Fruit fly (Drosophila melanogaster) whole organism, embryonic: Measurements from ENCODE around the gene dar1.
A peak's percentile ranks its signal among the peaks of the same experiment; 100 is the strongest.

Experiments
- Ada2b ChIP-seq: fragments of 200-800 bp; sonication (Bioruptor generic); IDR thresholded peaks from 2 replicates; pipeline ENCODE4 v1.3.6; 2022; ENCODE audit warnings: missing biosample characterization, missing genetic modification characterization
- BtbVII ChIP-seq: fragments of 200-800 bp; sonication (Bioruptor generic); optimal IDR thresholded peaks from 3 replicates; lab custom pipeline; 2017; ENCODE audit warnings: missing biosample characterization, mild to moderate bottlenecking, missing genetic modification characterization
- CG10274 ChIP-seq: fragments of 200-800 bp; sonication (Bioruptor generic); optimal IDR thresholded peaks from 3 replicates; lab custom pipeline; 2017; ENCODE audit warnings: missing biosample characterization, mild to moderate bottlenecking, missing genetic modification characterization
- CG11247 ChIP-seq: fragments of 200-800 bp; sonication (Bioruptor generic); IDR thresholded peaks from 2 replicates; pipeline ENCODE4 v1.3.6; 2022; ENCODE audit warnings: missing biosample characterization, missing genetic modification characterization
- CG11504 ChIP-seq: fragments of 200-800 bp; sonication (Bioruptor generic); optimal IDR thresholded peaks from 3 replicates; lab custom pipeline; 2019; ENCODE audit warnings: missing biosample characterization, mild to moderate bottlenecking, missing genetic modification characterization, moderate library complexity
- CG12219 ChIP-seq: fragments of 200-800 bp; sonication (Bioruptor generic); optimal IDR thresholded peaks from 3 replicates; lab custom pipeline; 2018; ENCODE audit warnings: missing biosample characterization, mild to moderate bottlenecking, missing genetic modification characterization
- CG12769 ChIP-seq: fragments of 200-800 bp; sonication (Bioruptor generic); optimal IDR thresholded peaks from 2 replicates; lab custom pipeline; 2019; ENCODE audit warnings: missing biosample characterization, mild to moderate bottlenecking, missing genetic modification characterization, moderate library complexity
- CG13624 ChIP-seq: fragments of 200-800 bp; sonication (Bioruptor generic); optimal IDR thresholded peaks from 2 replicates; lab custom pipeline; 2016; ENCODE audit warnings: missing biosample characterization, missing genetic modification characterization
- CG15514 ChIP-seq: fragments of 200-800 bp; sonication (Bioruptor generic); optimal IDR thresholded peaks from 3 replicates; lab custom pipeline; 2017; ENCODE audit warnings: missing biosample characterization, missing genetic modification characterization, mild to moderate bottlenecking, moderate library complexity, missing genetic modification reagents
- CG17361 ChIP-seq: fragments of 200-800 bp; sonication (Bioruptor generic); IDR thresholded peaks from 3 replicates; pipeline ENCODE4 v1.3.6; 2022; ENCODE audit warnings: missing biosample characterization, missing genetic modification characterization
- CG17802 ChIP-seq: fragments of 200-800 bp; sonication (Bioruptor generic); optimal IDR thresholded peaks from 2 replicates; lab custom pipeline; 2018; ENCODE audit warnings: missing biosample characterization, mild to moderate bottlenecking, missing genetic modification characterization, moderate library complexity
- CG1792 ChIP-seq: fragments of 200-800 bp; sonication (Bioruptor generic); optimal IDR thresholded peaks from 2 replicates; lab custom pipeline; 2016; ENCODE audit warnings: missing biosample characterization, missing genetic modification characterization
- CG2202 ChIP-seq: fragments of 200-800 bp; sonication (Bioruptor generic); optimal IDR thresholded peaks from 2 replicates; lab custom pipeline; 2018; ENCODE audit warnings: missing biosample characterization, mild to moderate bottlenecking, missing genetic modification characterization
- CG2712 ChIP-seq: fragments of 200-800 bp; optimal IDR thresholded peaks from 3 replicates; lab custom pipeline; 2019; ENCODE audit warnings: missing biosample characterization, mild to moderate bottlenecking, missing genetic modification characterization, moderate library complexity
- CG4282 ChIP-seq: fragments of 200-800 bp; sonication (Bioruptor generic); optimal IDR thresholded peaks from 2 replicates; lab custom pipeline; 2016; ENCODE audit warnings: missing biosample characterization, missing genetic modification characterization
- CG4404 ChIP-seq: fragments of 200-800 bp; sonication (Bioruptor generic); IDR thresholded peaks from 2 replicates; pipeline ENCODE4 v1.3.6; 2022; ENCODE audit warnings: missing biosample characterization, missing genetic modification characterization
- CG4820 ChIP-seq: fragments of 200-800 bp; sonication (Bioruptor generic); optimal IDR thresholded peaks from 3 replicates; lab custom pipeline; 2016; ENCODE audit warnings: missing biosample characterization, missing genetic modification characterization
- CG5953 ChIP-seq: fragments of 200-800 bp; sonication (Bioruptor generic); IDR thresholded peaks from 2 replicates; pipeline ENCODE4 v1.3.6; 2022; ENCODE audit warnings: missing biosample characterization, missing genetic modification characterization
- CG6272 ChIP-seq: fragments of 200-800 bp; sonication (Bioruptor generic); IDR thresholded peaks from 2 replicates; pipeline ENCODE4 v1.3.6; 2022; ENCODE audit warnings: missing biosample characterization, missing genetic modification characterization
- CG7786 ChIP-seq: fragments of 200-800 bp; sonication (Bioruptor generic); optimal IDR thresholded peaks from 2 replicates; lab custom pipeline; 2016; ENCODE audit warnings: missing biosample characterization, missing genetic modification characterization
- CG7963 ChIP-seq: fragments of 200-800 bp; sonication (Bioruptor generic); IDR thresholded peaks from 3 replicates; pipeline ENCODE4 v1.3.6; 2022; ENCODE audit warnings: missing biosample characterization, missing genetic modification characterization; ENCODE audit not compliant: partially characterized antibody
- Dfd ChIP-seq, 2 experiments: fragments of >200 bp; optimal IDR thresholded peaks; 2 replicates each; lab custom pipeline; 2017; ENCODE audit warnings: missing biosample characterization in 2 of 2, missing genetic modification characterization in 2 of 2
- Dp ChIP-seq: fragments of 200-800 bp; sonication (Bioruptor generic); optimal IDR thresholded peaks from 2 replicates; lab custom pipeline; 2018; ENCODE audit warnings: missing biosample characterization, mild to moderate bottlenecking, missing genetic modification characterization, moderate library complexity
- HLH3B ChIP-seq: fragments of 200-800 bp; sonication (Bioruptor generic); IDR thresholded peaks from 2 replicates; pipeline ENCODE4 v1.3.6; 2022; ENCODE audit warnings: missing biosample characterization, missing genetic modification characterization
- Hmr ChIP-seq: fragments of 200-800 bp; sonication (Bioruptor generic); optimal IDR thresholded peaks from 3 replicates; lab custom pipeline; 2017; ENCODE audit warnings: mild to moderate bottlenecking, missing biosample characterization, missing genetic modification reagents, missing genetic modification characterization
- Hr78 ChIP-seq, 2 experiments: fragments of 200-800 bp in 1 of 2; fragments of >200 bp in 1 of 2; sonication (Bioruptor generic) in 1 of 2; optimal IDR thresholded peaks; 2 replicates each; lab custom pipeline; 2017 to 2019; ENCODE audit warnings: missing biosample characterization in 2 of 2, missing genetic modification characterization in 2 of 2, mild to moderate bottlenecking in 1 of 2, moderate library complexity in 1 of 2
- Max ChIP-seq: fragments of 200-800 bp; sonication (Bioruptor generic); optimal IDR thresholded peaks from 2 replicates; lab custom pipeline; 2016; ENCODE audit warnings: missing biosample characterization, mild to moderate bottlenecking, missing genetic modification characterization
- Med ChIP-seq: fragments of 200-800 bp; sonication (Bioruptor generic); peaks from one replicate; lab custom pipeline; 2016; ENCODE audit warnings: missing biosample characterization, missing genetic modification characterization, mild to moderate bottlenecking, inconsistent platforms, moderate library complexity
- NC2α ChIP-seq: fragments of 200-800 bp; sonication (Bioruptor generic); optimal IDR thresholded peaks from 2 replicates; lab custom pipeline; 2016; ENCODE audit warnings: missing biosample characterization, missing genetic modification characterization
- NC2β ChIP-seq: fragments of 200-800 bp; sonication (Bioruptor generic); optimal IDR thresholded peaks from 2 replicates; lab custom pipeline; 2016; ENCODE audit warnings: missing biosample characterization, missing genetic modification characterization
- Poxn ChIP-seq: fragments of 200-800 bp; sonication (Bioruptor generic); IDR thresholded peaks from 2 replicates; pipeline ENCODE4 v1.3.6; 2022; ENCODE audit warnings: missing biosample characterization, missing genetic modification characterization
- YL-1 ChIP-seq: fragments of 200-800 bp; sonication (Bioruptor generic); optimal IDR thresholded peaks from 3 replicates; lab custom pipeline; 2017; ENCODE audit warnings: missing biosample characterization, mild to moderate bottlenecking, missing genetic modification characterization
- bbx ChIP-seq: fragments of 200-800 bp; sonication (Bioruptor generic); IDR thresholded peaks from 2 replicates; pipeline ENCODE4 v1.3.6; 2022; ENCODE audit warnings: missing biosample characterization, missing genetic modification characterization; ENCODE audit not compliant: partially characterized antibody
- corto ChIP-seq: fragments of 200-800 bp; sonication (Bioruptor generic); optimal IDR thresholded peaks from 2 replicates; lab custom pipeline; 2016; ENCODE audit warnings: missing biosample characterization, mild to moderate bottlenecking, missing genetic modification characterization, moderate library complexity
- esg ChIP-seq: fragments of 200-800 bp; sonication (Bioruptor generic); conservative IDR thresholded peaks from 2 replicates; pipeline ENCODE4 v1.3.6; 2022; ENCODE audit warnings: missing biosample characterization, missing genetic modification characterization
- eve ChIP-seq, 2 experiments: fragments of >200 bp; optimal IDR thresholded peaks; 2 replicates each; lab custom pipeline; 2017; ENCODE audit warnings: missing biosample characterization in 2 of 2, missing genetic modification characterization in 2 of 2
- eyg ChIP-seq: fragments of 200-800 bp; sonication (Bioruptor generic); optimal IDR thresholded peaks from 3 replicates; lab custom pipeline; 2016; ENCODE audit warnings: missing biosample characterization, missing genetic modification characterization
- fd3F ChIP-seq: fragments of 200-800 bp; sonication (Bioruptor generic); optimal IDR thresholded peaks from 2 replicates; lab custom pipeline; 2018; ENCODE audit warnings: missing biosample characterization, mild to moderate bottlenecking, missing genetic modification characterization, moderate library complexity
- kah ChIP-seq: fragments of 200-800 bp; sonication (Bioruptor generic); optimal IDR thresholded peaks from 2 replicates; lab custom pipeline; 2018; ENCODE audit warnings: missing biosample characterization, mild to moderate bottlenecking, missing genetic modification characterization
- lbe ChIP-seq: fragments of 200-800 bp; sonication (Bioruptor generic); optimal IDR thresholded peaks from 2 replicates; lab custom pipeline; 2016; ENCODE audit warnings: missing biosample characterization, mild to moderate bottlenecking, missing genetic modification characterization
- otp ChIP-seq: fragments of 200-800 bp; sonication (Bioruptor generic); IDR thresholded peaks from 3 replicates; pipeline ENCODE4, ENCODE4 v1.3.6; 2022; ENCODE audit warnings: missing biosample characterization, missing genetic modification characterization
- pan ChIP-seq, 4 experiments: fragments of >200 bp in 3 of 4; fragments of 200-800 bp in 1 of 4; sonication (Bioruptor generic) in 1 of 4; optimal IDR thresholded peaks in 3 of 4; IDR thresholded peaks in 1 of 4; 2 replicates each; pipeline versions ENCODE4 v1.3.6 to Lab custom; 2017 to 2022; ENCODE audit warnings: missing biosample characterization in 2 of 4, missing genetic modification characterization in 2 of 4, mixed read lengths in 1 of 4
- pum ChIP-seq: fragments of 200-800 bp; sonication (Bioruptor generic); optimal IDR thresholded peaks from 2 replicates; lab custom pipeline; 2016; ENCODE audit warnings: missing biosample characterization, missing genetic modification characterization
- sob ChIP-seq: fragments of 200-800 bp; sonication (Bioruptor generic); IDR thresholded peaks from 2 replicates; pipeline ENCODE4 v1.3.6; 2022; ENCODE audit warnings: missing biosample characterization, missing genetic modification characterization
- stc ChIP-seq: fragments of 200-800 bp; sonication (Bioruptor generic); IDR thresholded peaks from 2 replicates; pipeline ENCODE4 v1.3.6; 2022; ENCODE audit warnings: missing biosample characterization, missing genetic modification characterization
- tio ChIP-seq: fragments of 200-800 bp; sonication (Bioruptor generic); optimal IDR thresholded peaks from 2 replicates; lab custom pipeline; 2017; ENCODE audit warnings: missing biosample characterization, missing genetic modification characterization, inconsistent platforms
- unpg ChIP-seq: fragments of 200-800 bp; sonication (Bioruptor generic); optimal IDR thresholded peaks from 3 replicates; lab custom pipeline; 2018; ENCODE audit warnings: missing biosample characterization, mild to moderate bottlenecking, missing genetic modification characterization, moderate library complexity
- vfl ChIP-seq: fragments of 200-800 bp; sonication (Bioruptor generic); optimal IDR thresholded peaks from 2 replicates; lab custom pipeline; 2016; ENCODE audit warnings: missing biosample characterization, missing genetic modification characterization
- wor ChIP-seq: fragments of 200-800 bp; sonication (Bioruptor generic); IDR thresholded peaks from 2 replicates; pipeline ENCODE4 v1.3.6; 2022; ENCODE audit warnings: missing biosample characterization, missing genetic modification characterization
- zfh2 ChIP-seq: fragments of 200-800 bp; sonication (Bioruptor generic); optimal IDR thresholded peaks from 2 replicates; lab custom pipeline; 2016; ENCODE audit warnings: missing biosample characterization, missing genetic modification characterization

The dar1 gene

DNA sequence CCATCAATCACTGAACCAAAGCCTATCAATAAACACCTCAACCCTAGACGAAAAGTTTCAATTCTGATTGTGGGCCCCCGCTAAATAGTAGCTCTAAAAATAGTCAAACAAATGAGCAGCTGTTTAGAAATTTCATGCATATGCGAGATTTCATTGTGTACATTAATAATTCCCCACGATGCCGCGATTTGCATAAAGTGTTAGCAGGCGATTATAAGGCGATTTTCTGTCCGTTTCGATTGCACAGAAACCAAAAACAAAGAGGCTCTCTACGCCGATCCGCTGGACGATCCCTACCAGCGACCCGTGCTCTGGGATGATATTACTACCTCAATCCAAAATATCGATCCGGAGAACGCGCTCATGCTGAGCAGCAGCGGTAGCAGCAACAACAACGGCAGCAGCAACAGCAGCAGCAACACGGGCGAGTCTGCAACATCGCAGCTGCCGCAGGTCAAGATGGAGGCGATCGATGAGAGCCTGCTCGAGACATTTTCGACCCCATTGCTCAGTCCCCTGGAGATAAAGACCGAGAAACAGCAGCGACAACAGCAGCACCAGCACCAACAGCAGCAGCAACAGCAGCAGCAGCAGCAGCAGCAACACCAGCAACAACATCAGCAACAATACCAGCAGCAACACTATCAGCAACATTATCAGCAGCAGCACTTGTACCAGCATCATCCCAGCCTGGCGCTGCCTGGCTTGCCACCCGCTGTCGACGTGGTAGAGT is 19.6 kb downstream of the dar1 start:
- TF ChIP-seq Dfd (GFP tag; optimal IDR thresholded peaks at IDR 0.05; lab: Kevin White, UChicago), result peak in 1 of 2 experiments; percentile 26
- no peak for TF ChIP-seq CG1792 (GFP tag; lab: Kevin White, UChicago)
- TF ChIP-seq CG17361, result no peak
- no peak for TF ChIP-seq esg (GFP tag; lab: Robert Waterston, UW)
- no peak for TF ChIP-seq wor (GFP tag; lab: Robert Waterston, UW)
- no peak for TF ChIP-seq kah
- TF ChIP-seq pan (optimal IDR thresholded peaks at IDR 0.05; lab: Kevin White, UChicago), result no peak
- no peak for TF ChIP-seq pan (GFP tag; optimal IDR thresholded peaks at IDR 0.05 in 1 of 2, IDR thresholded peaks at IDR 0.05 in 1 of 2)
- peak; percentile 75 for TF ChIP-seq Med (GFP tag; lab: Kevin White, UChicago)
- no peak for TF ChIP-seq BtbVII (GFP tag; lab: Kevin White, UChicago)
- no peak for TF ChIP-seq eve (GFP tag; optimal IDR thresholded peaks at IDR 0.05; lab: Kevin White, UChicago)
- no peak for TF ChIP-seq Poxn
- TF ChIP-seq CG13624, result no peak
- TF ChIP-seq CG10274 (GFP tag; lab: Kevin White, UChicago), result no peak
- TF ChIP-seq sob (GFP tag; lab: Robert Waterston, UW), result no peak
- no peak for TF ChIP-seq CG4404 (GFP tag; lab: Robert Waterston, UW)
- peak; percentile 2 for TF ChIP-seq CG12219 (GFP tag; lab: Kevin White, UChicago)
- no peak for TF ChIP-seq Dp (GFP tag; lab: Kevin White, UChicago)
- TF ChIP-seq CG12769 (tag; lab: Kevin White, UChicago), result peak; percentile 8
- no peak for TF ChIP-seq CG4282
- TF ChIP-seq CG11247 (GFP tag; lab: Robert Waterston, UW), result no peak
- TF ChIP-seq CG15514, result peak; percentile 8
- TF ChIP-seq stc (GFP tag; lab: Robert Waterston, UW), result no peak
- TF ChIP-seq CG4820 (GFP tag; lab: Kevin White, UChicago), result no peak
- TF ChIP-seq Max (GFP tag; lab: Kevin White, UChicago), result no peak
- TF ChIP-seq CG2202 (tag; lab: Kevin White, UChicago), result no peak
- TF ChIP-seq eyg, result no peak
- no peak for TF ChIP-seq Hr78 (GFP tag; optimal IDR thresholded peaks at IDR 0.05; lab: Kevin White, UChicago)
- TF ChIP-seq CG5953, result no peak
- no peak for TF ChIP-seq corto (GFP tag; lab: Kevin White, UChicago)
- no peak for TF ChIP-seq otp
- TF ChIP-seq Hmr (GFP tag; lab: Kevin White, UChicago), result peak; percentile 20
- TF ChIP-seq NC2β, result no peak
- no peak for TF ChIP-seq zfh2 (GFP tag; lab: Kevin White, UChicago)
- no peak for TF ChIP-seq bbx (GFP tag; lab: Robert Waterston, UW)
- TF ChIP-seq CG7963 (GFP tag; lab: Robert Waterston, UW), result no peak
- no peak for TF ChIP-seq NC2α (GFP tag; lab: Kevin White, UChicago)
- TF ChIP-seq YL-1, result no peak
- TF ChIP-seq CG7786 (GFP tag; lab: Kevin White, UChicago), result no peak
- no peak for TF ChIP-seq tio (GFP tag; lab: Kevin White, UChicago)
- TF ChIP-seq unpg, result no peak
- TF ChIP-seq pum (GFP tag; lab: Kevin White, UChicago), result no peak
- TF ChIP-seq CG17802 (tag; lab: Kevin White, UChicago), result no peak
- no peak for TF ChIP-seq CG6272 (GFP tag; lab: Robert Waterston, UW)
- no peak for TF ChIP-seq fd3F (GFP tag; lab: Kevin White, UChicago)
- TF ChIP-seq Ada2b (GFP tag; lab: Robert Waterston, UW), result no peak
- TF ChIP-seq CG2712 (tag; lab: Kevin White, UChicago), result no peak
- TF ChIP-seq HLH3B (GFP tag; lab: Robert Waterston, UW), result no peak
- no peak for TF ChIP-seq lbe
- TF ChIP-seq CG11504, result peak; percentile 9
- TF ChIP-seq vfl (GFP tag; lab: Kevin White, UChicago), result no peak
